Worm (Caenorhabditis elegans) whole organism, late embryonic: ENCODE results near the gene Y73B6BL.14.

Source experiments
- C08G9.2 ChIP-seq: sonication (generic microtip); optimal IDR thresholded peaks from 2 replicates; lab custom pipeline; 2016; ENCODE audit warnings: mild to moderate bottlenecking, missing genetic modification characterization, moderate library complexity, missing compliant biosample characterization
- F13H6.1 ChIP-seq: sonication (generic microtip); optimal IDR thresholded peaks from 2 replicates; lab custom pipeline; 2016; ENCODE audit warnings: missing genetic modification characterization, missing compliant biosample characterization
- ahr-1 ChIP-seq: sonication (generic microtip); optimal IDR thresholded peaks from 2 replicates; lab custom pipeline; 2016; ENCODE audit warnings: missing genetic modification characterization, missing compliant biosample characterization
- ama-1 ChIP-seq: fragments of 150-350 bp; optimal IDR thresholded peaks from 2 replicates; lab custom pipeline; 2014
- ceh-14 ChIP-seq: sonication (generic microtip); optimal IDR thresholded peaks from 2 replicates; lab custom pipeline; 2016; ENCODE audit warnings: missing genotype, missing genetic modification characterization, missing compliant biosample characterization
- ceh-18 ChIP-seq: sonication (generic microtip); optimal IDR thresholded peaks from 2 replicates; lab custom pipeline; 2016; ENCODE audit warnings: missing genetic modification characterization, missing compliant biosample characterization
- ceh-19 ChIP-seq: fragments of 200-800 bp; sonication (Bioruptor generic); optimal IDR thresholded peaks from 2 replicates; lab custom pipeline; 2018; ENCODE audit warnings: mild to moderate bottlenecking, missing genetic modification characterization, missing compliant biosample characterization
- ceh-2 ChIP-seq: sonication (generic microtip); optimal IDR thresholded peaks from 2 replicates; lab custom pipeline; 2016; ENCODE audit warnings: missing genotype, missing genetic modification characterization, missing compliant biosample characterization
- ceh-22 ChIP-seq: sonication (generic microtip); optimal IDR thresholded peaks from 2 replicates; lab custom pipeline; 2017; ENCODE audit warnings: missing biosample characterization, missing genetic modification characterization
- ceh-31 ChIP-seq: sonication (generic microtip); optimal IDR thresholded peaks from 2 replicates; lab custom pipeline; 2016; ENCODE audit warnings: missing genetic modification characterization, missing compliant biosample characterization
- ceh-34 ChIP-seq: sonication (generic microtip); optimal IDR thresholded peaks from 2 replicates; lab custom pipeline; 2016; ENCODE audit warnings: mild to moderate bottlenecking, missing genetic modification characterization, missing compliant biosample characterization
- ceh-45 ChIP-seq: fragments of 200-800 bp; sonication (Bioruptor generic); IDR thresholded peaks from 2 replicates; pipeline ENCODE4 v1.3.6; 2022; ENCODE audit warnings: missing genetic modification reagents, missing genetic modification characterization, missing compliant biosample characterization
- ceh-6 ChIP-seq: fragments of 200-800 bp; sonication (Bioruptor generic); optimal IDR thresholded peaks from 2 replicates; lab custom pipeline; 2018; ENCODE audit warnings: mild to moderate bottlenecking, missing genetic modification characterization, missing compliant biosample characterization
- ceh-9 ChIP-seq: sonication (generic microtip); optimal IDR thresholded peaks from 2 replicates; lab custom pipeline; 2016; ENCODE audit warnings: mild to moderate bottlenecking, missing genetic modification characterization, inconsistent platforms, missing compliant biosample characterization
- dmd-4 ChIP-seq: sonication (generic microtip); optimal IDR thresholded peaks from 2 replicates; lab custom pipeline; 2016; ENCODE audit warnings: borderline replicate concordance, missing genetic modification characterization, missing compliant biosample characterization
- elt-2 ChIP-seq: sonication (generic microtip); optimal IDR thresholded peaks from 2 replicates; lab custom pipeline; 2016; ENCODE audit warnings: missing genetic modification reagents, missing genetic modification characterization, missing compliant biosample characterization
- ets-4 ChIP-seq: sonication (generic microtip); optimal IDR thresholded peaks from 2 replicates; lab custom pipeline; 2016; ENCODE audit warnings: missing genetic modification characterization, missing compliant biosample characterization
- fax-1 ChIP-seq: sonication (generic microtip); optimal IDR thresholded peaks from 2 replicates; lab custom pipeline; 2016; ENCODE audit warnings: missing genotype, missing genetic modification characterization, missing compliant biosample characterization
- gmeb-2 ChIP-seq: sonication (generic microtip); optimal IDR thresholded peaks from 2 replicates; lab custom pipeline; 2016; ENCODE audit warnings: missing genetic modification characterization, inconsistent platforms, missing compliant biosample characterization
- hlh-13 ChIP-seq: fragments of 200-800 bp; sonication (Bioruptor generic); optimal IDR thresholded peaks from 2 replicates; lab custom pipeline; 2018; ENCODE audit warnings: mild to moderate bottlenecking, missing genetic modification characterization, missing compliant biosample characterization
- hlh-15 ChIP-seq: sonication (generic microtip); optimal IDR thresholded peaks from 2 replicates; lab custom pipeline; 2016; ENCODE audit warnings: missing genetic modification characterization, missing compliant biosample characterization
- hlh-8 ChIP-seq: sonication (generic microtip); optimal IDR thresholded peaks from 2 replicates; lab custom pipeline; 2016; ENCODE audit warnings: missing genotype, missing genetic modification characterization, missing compliant biosample characterization
- lim-6 ChIP-seq: sonication (generic microtip); optimal IDR thresholded peaks from 2 replicates; lab custom pipeline; 2016; ENCODE audit warnings: missing genetic modification characterization, missing compliant biosample characterization
- mec-3 ChIP-seq: sonication (generic microtip); optimal IDR thresholded peaks from 2 replicates; lab custom pipeline; 2016; ENCODE audit warnings: borderline replicate concordance, missing genetic modification characterization, missing compliant biosample characterization
- nfya-1 ChIP-seq: sonication (generic microtip); optimal IDR thresholded peaks from 2 replicates; lab custom pipeline; 2017; ENCODE audit warnings: missing genetic modification characterization, mild to moderate bottlenecking, missing compliant biosample characterization, antibody characterized with exemption, moderate library complexity
- nhr-11 ChIP-seq: fragments of 150-350 bp; optimal IDR thresholded peaks from 2 replicates; lab custom pipeline; 2014; ENCODE audit warnings: missing biosample characterization, missing genetic modification characterization
- nhr-232 ChIP-seq: sonication (generic microtip); optimal IDR thresholded peaks from 2 replicates; lab custom pipeline; 2016; ENCODE audit warnings: missing genetic modification characterization, missing compliant biosample characterization
- npax-4 ChIP-seq: sonication (generic microtip); optimal IDR thresholded peaks from 2 replicates; lab custom pipeline; 2016; ENCODE audit warnings: missing genetic modification characterization, missing compliant biosample characterization
- odd-2 ChIP-seq: sonication (generic microtip); optimal IDR thresholded peaks from 2 replicates; lab custom pipeline; 2017; ENCODE audit warnings: antibody characterized with exemption, mild to moderate bottlenecking, missing genetic modification characterization, missing compliant biosample characterization
- pax-1 ChIP-seq: fragments of 150-350 bp; optimal IDR thresholded peaks from 2 replicates; lab custom pipeline; 2014; ENCODE audit warnings: missing biosample characterization, missing genetic modification characterization
- pha-2 ChIP-seq: sonication (generic microtip); optimal IDR thresholded peaks from 2 replicates; lab custom pipeline; 2017; ENCODE audit warnings: mild to moderate bottlenecking, missing genetic modification characterization, missing compliant biosample characterization
- pha-4 ChIP-seq: fragments of 150-350 bp; optimal IDR thresholded peaks from 2 replicates; lab custom pipeline; 2018; ENCODE audit warnings: missing biosample characterization, missing genetic modification reagents, missing genetic modification characterization
- pqm-1 ChIP-seq: sonication (generic microtip); optimal IDR thresholded peaks from 2 replicates; lab custom pipeline; 2016; ENCODE audit warnings: missing genetic modification characterization, missing compliant biosample characterization
- ref-2 ChIP-seq: sonication (generic microtip); optimal IDR thresholded peaks from 2 replicates; lab custom pipeline; 2016; ENCODE audit warnings: missing genetic modification characterization, missing compliant biosample characterization
- rnt-1 ChIP-seq: sonication (generic microtip); optimal IDR thresholded peaks from 2 replicates; lab custom pipeline; 2016; ENCODE audit warnings: missing genetic modification characterization, missing compliant biosample characterization
- sdc-2 ChIP-seq: sonication (generic microtip); optimal IDR thresholded peaks from 2 replicates; lab custom pipeline; 2016; ENCODE audit warnings: missing genotype, missing genetic modification characterization, missing compliant biosample characterization
- sox-2 ChIP-seq: fragments of 200-800 bp; sonication (Bioruptor generic); IDR thresholded peaks from 2 replicates; pipeline ENCODE4 v1.3.6; 2022; ENCODE audit warnings: missing genetic modification reagents, missing genetic modification characterization, missing compliant biosample characterization
- syd-9 ChIP-seq: sonication (generic microtip); optimal IDR thresholded peaks from 2 replicates; lab custom pipeline; 2016; ENCODE audit warnings: mild to moderate bottlenecking, missing genetic modification characterization, moderate library complexity, missing compliant biosample characterization
- tbx-2 ChIP-seq: sonication (generic microtip); optimal IDR thresholded peaks from 2 replicates; lab custom pipeline; 2016; ENCODE audit warnings: missing genetic modification characterization, missing compliant biosample characterization
- tbx-7 ChIP-seq: sonication (generic microtip); optimal IDR thresholded peaks from 2 replicates; lab custom pipeline; 2016; ENCODE audit warnings: missing genotype, missing genetic modification characterization, missing compliant biosample characterization
- ttx-3 ChIP-seq: sonication (generic microtip); optimal IDR thresholded peaks from 2 replicates; lab custom pipeline; 2016; ENCODE audit warnings: missing genetic modification reagents, missing genetic modification characterization, missing compliant biosample characterization
- unc-3 ChIP-seq, 2 experiments: fragments of 200-800 bp in 1 of 2; sonication (Bioruptor generic) in 1 of 2; sonication (generic microtip) in 1 of 2; conservative IDR thresholded peaks in 1 of 2; optimal IDR thresholded peaks in 1 of 2; 2 replicates each; pipeline versions ENCODE4 v1.3.6 to Lab custom; 2016 to 2022; ENCODE audit warnings: missing compliant biosample characterization in 2 of 2, missing genetic modification characterization in 2 of 2, missing genetic modification reagents in 1 of 2
- unc-42 ChIP-seq: sonication (generic microtip); optimal IDR thresholded peaks from 2 replicates; lab custom pipeline; 2016; ENCODE audit warnings: missing genotype, missing genetic modification characterization, missing compliant biosample characterization
- unc-55 ChIP-seq: sonication (generic microtip); optimal IDR thresholded peaks from 2 replicates; lab custom pipeline; 2017; ENCODE audit warnings: missing biosample characterization, missing genetic modification reagents, missing genetic modification characterization
- unc-86 ChIP-seq: sonication (generic microtip); optimal IDR thresholded peaks from 2 replicates; lab custom pipeline; 2016; ENCODE audit warnings: missing genetic modification characterization, missing compliant biosample characterization
- zip-5 ChIP-seq: sonication (generic microtip); optimal IDR thresholded peaks from 2 replicates; lab custom pipeline; 2016; ENCODE audit warnings: missing genetic modification characterization, missing compliant biosample characterization
- ztf-16 ChIP-seq: sonication (generic microtip); optimal IDR thresholded peaks from 2 replicates; lab custom pipeline; 2017; ENCODE audit warnings: missing genetic modification characterization, missing compliant biosample characterization

Gene Y73B6BL.14

ce11 chrIV:6323654-6324224 lies 19.0 kb downstream of the Y73B6BL.14 start, which contains the start of gene sqd-1 (continued):
- TF ChIP-seq dmd-4 (tag; lab: Kevin White, UChicago) (no peak), unc-3 (GFP tag; conservative IDR thresholded peaks at IDR 0.05; lab: Robert Waterston, UW) (no peak), unc-3 (tag; optimal IDR thresholded peaks at IDR 0.05; lab: Kevin White, UChicago) (no peak), ama-1 (lab: Kevin White, UChicago) (no peak), elt-2 (tag; lab: Kevin White, UChicago) (peak; percentile 54), npax-4 (tag; lab: Kevin White, UChicago) (peak; percentile 20), hlh-8 (peak; percentile 21), gmeb-2 (tag; lab: Kevin White, UChicago) (peak; percentile 44), ceh-6 (GFP tag; lab: Kevin White, UChicago) (peak; percentile 26), unc-42 (peak; percentile 81), sdc-2 (tag; lab: Kevin White, UChicago) (peak; percentile 0), ceh-34 (tag; lab: Kevin White, UChicago) (peak; percentile 71), odd-2 (tag; lab: Kevin White, UChicago) (no peak), sox-2 (GFP tag; lab: Robert Waterston, UW) (no peak), hlh-15 (tag; lab: Kevin White, UChicago) (no peak), ceh-45 (GFP tag; lab: Robert Waterston, UW) (no peak), syd-9 (peak; percentile 24), ceh-22 (no peak), ceh-9 (tag; lab: Kevin White, UChicago) (no peak)

- TF ChIP-seq pax-1, result peak; percentile 63
- TF ChIP-seq ceh-18, result peak; percentile 27
- no peak for TF ChIP-seq pha-4 (tag; lab: Kevin White, UChicago)
- peak; percentile 12 for TF ChIP-seq unc-86 (tag; lab: Kevin White, UChicago)
- peak; percentile 46 for TF ChIP-seq F13H6.1
- peak; percentile 59 for TF ChIP-seq rnt-1 (tag; lab: Kevin White, UChicago)
- TF ChIP-seq ref-2 (tag; lab: Kevin White, UChicago), result peak; percentile 90
- peak; percentile 40 for TF ChIP-seq pha-2 (tag; lab: Kevin White, UChicago)
- TF ChIP-seq hlh-8, result peak; percentile 86
- peak; percentile 56 for TF ChIP-seq ceh-19
- TF ChIP-seq ttx-3, result peak; percentile 54
- peak; percentile 73 for TF ChIP-seq mec-3
- TF ChIP-seq sox-2 (GFP tag; lab: Robert Waterston, UW), result no peak
- peak; percentile 75 for TF ChIP-seq fax-1
- TF ChIP-seq C08G9.2, result peak; percentile 93
- TF ChIP-seq tbx-2 (tag; lab: Kevin White, UChicago), result peak; percentile 87
- TF ChIP-seq unc-42, result peak; percentile 82
- TF ChIP-seq nhr-232 (tag; lab: Kevin White, UChicago), result no peak
- TF ChIP-seq ceh-34 (tag; lab: Kevin White, UChicago), result peak; percentile 13
- TF ChIP-seq npax-4 (tag; lab: Kevin White, UChicago), result no peak
- TF ChIP-seq ets-4 (tag; lab: Kevin White, UChicago), result peak; percentile 96
- TF ChIP-seq tbx-7 (tag; lab: Kevin White, UChicago), result peak; percentile 86
- TF ChIP-seq unc-3 (GFP tag; conservative IDR thresholded peaks at IDR 0.05; lab: Robert Waterston, UW), result no peak
- TF ChIP-seq unc-3 (tag; optimal IDR thresholded peaks at IDR 0.05; lab: Kevin White, UChicago), result peak; percentile 27
- no peak for TF ChIP-seq hlh-13 (GFP tag; lab: Kevin White, UChicago)
- peak; percentile 91 for TF ChIP-seq ceh-31
- TF ChIP-seq ceh-2, result peak; percentile 92
- TF ChIP-seq elt-2 (tag; lab: Kevin White, UChicago), result peak; percentile 58
- TF ChIP-seq ceh-14 (tag; lab: Kevin White, UChicago), result peak; percentile 56
- no peak for TF ChIP-seq nhr-11 (tag; lab: Kevin White, UChicago)
- peak; percentile 18 for TF ChIP-seq gmeb-2 (tag; lab: Kevin White, UChicago)
- peak; percentile 84 for TF ChIP-seq zip-5 (tag; lab: Kevin White, UChicago)
- TF ChIP-seq pqm-1 (tag; lab: Kevin White, UChicago), result peak; percentile 69
- TF ChIP-seq nfya-1, result peak; percentile 50
- peak; percentile 32 for TF ChIP-seq lim-6 (tag; lab: Kevin White, UChicago)
- peak; percentile 6 for TF ChIP-seq unc-55 (GFP tag; lab: Kevin White, UChicago)
- peak; percentile 17 for TF ChIP-seq ztf-16 (tag; lab: Kevin White, UChicago)
- TF ChIP-seq hlh-15 (tag; lab: Kevin White, UChicago), result no peak
- no peak for TF ChIP-seq ahr-1 (tag; lab: Kevin White, UChicago)
Measured at ce11 chrIV:6321667-6322066, 21.1 kb downstream of the Y73B6BL.14 start, which contains the start of gene Y73B6BL.29. Y73B6BL.29 (plus strand) TSS chrIV:6321929.
